Worm (Caenorhabditis elegans) whole organism, young adult: Measurements from ENCODE around the gene mdmh-35.

Source experiments
- B0261.1 ChIP-seq: sonication (generic microtip); optimal IDR thresholded peaks from 2 replicates; lab custom pipeline; 2016; ENCODE audit warnings: mild to moderate bottlenecking, missing genetic modification characterization, moderate library complexity, missing compliant biosample characterization
- B0336.3 ChIP-seq: fragments of 200-800 bp; sonication (Bioruptor generic); IDR thresholded peaks from 2 replicates; pipeline ENCODE4 v1.3.6; 2022; ENCODE audit warnings: missing genetic modification characterization, missing compliant biosample characterization
- C06A6.2 ChIP-seq: fragments of 200-800 bp; sonication (Bioruptor generic); conservative IDR thresholded peaks from 2 replicates; pipeline ENCODE4 v1.3.6; 2022; ENCODE audit warnings: missing genetic modification characterization, missing compliant biosample characterization
- F10E7.11 ChIP-seq: sonication (generic microtip); optimal IDR thresholded peaks from 2 replicates; lab custom pipeline; 2017; ENCODE audit warnings: mild to moderate bottlenecking, missing genetic modification characterization, moderate library complexity, missing compliant biosample characterization
- F23B12.7 ChIP-seq: sonication (generic microtip); optimal IDR thresholded peaks from 2 replicates; lab custom pipeline; 2017; ENCODE audit warnings: missing genetic modification characterization, mild to moderate bottlenecking, missing compliant biosample characterization, antibody characterized with exemption, moderate library complexity; ENCODE audit not compliant: insufficient read depth
- F33H1.4 ChIP-seq: fragments of 200-800 bp; sonication (Bioruptor generic); IDR thresholded peaks from 2 replicates; pipeline ENCODE4 v1.3.6; 2022; ENCODE audit warnings: missing genetic modification reagents, missing genetic modification characterization, missing compliant biosample characterization
- F55B11.4 ChIP-seq: sonication (generic microtip); optimal IDR thresholded peaks from 2 replicates; lab custom pipeline; 2016; ENCODE audit warnings: missing compliant biosample characterization, missing genetic modification characterization, borderline replicate concordance; ENCODE audit not compliant: insufficient read depth
- F57A8.1 ChIP-seq: fragments of 200-800 bp; sonication (Bioruptor generic); optimal IDR thresholded peaks from 2 replicates; lab custom pipeline; 2018; ENCODE audit warnings: mild to moderate bottlenecking, missing genetic modification characterization, moderate library complexity, missing compliant biosample characterization
- T07F8.4 ChIP-seq: sonication (generic microtip); optimal IDR thresholded peaks from 2 replicates; lab custom pipeline; 2016; ENCODE audit warnings: mild to moderate bottlenecking, missing genetic modification characterization, moderate library complexity, missing compliant biosample characterization
- T26A5.8 ChIP-seq: sonication (generic microtip); optimal IDR thresholded peaks from 2 replicates; lab custom pipeline; 2016; ENCODE audit warnings: missing genetic modification characterization, missing compliant biosample characterization
- Y53F4B.3 ChIP-seq: fragments of 200-800 bp; sonication (Bioruptor generic); IDR thresholded peaks from 2 replicates; pipeline ENCODE4 v1.3.6; 2022; ENCODE audit warnings: missing genetic modification reagents, missing genetic modification characterization, missing compliant biosample characterization
- ZK185.1 ChIP-seq: sonication (generic microtip); optimal IDR thresholded peaks from 2 replicates; lab custom pipeline; 2016; ENCODE audit warnings: mild to moderate bottlenecking, missing genetic modification characterization, missing compliant biosample characterization; ENCODE audit not compliant: poor library complexity, severe bottlenecking
- akir-1 ChIP-seq: fragments of 200-800 bp; sonication (Bioruptor generic); optimal IDR thresholded peaks from 2 replicates; lab custom pipeline; 2018; ENCODE audit warnings: mild to moderate bottlenecking, missing genetic modification characterization, moderate library complexity, missing compliant biosample characterization
- aptf-3 ChIP-seq: fragments of 200-800 bp; sonication (Bioruptor generic); IDR thresholded peaks from 2 replicates; pipeline ENCODE4 v1.3.6; 2022; ENCODE audit warnings: missing genetic modification characterization, missing compliant biosample characterization
- atf-7 ChIP-seq: sonication (generic microtip); optimal IDR thresholded peaks from 2 replicates; lab custom pipeline; 2017; ENCODE audit warnings: mild to moderate bottlenecking, missing genetic modification characterization, missing compliant biosample characterization
- athp-1 ChIP-seq: sonication (generic microtip); optimal IDR thresholded peaks from 2 replicates; lab custom pipeline; 2017; ENCODE audit warnings: mild to moderate bottlenecking, missing genetic modification characterization, missing compliant biosample characterization
- bed-2 ChIP-seq: fragments of 200-800 bp; sonication (Bioruptor generic); IDR thresholded peaks from 2 replicates; pipeline ENCODE4 v1.3.6; 2022; ENCODE audit warnings: missing genetic modification reagents, missing genetic modification characterization, missing compliant biosample characterization
- ccch-3 ChIP-seq: fragments of 200-800 bp; sonication (Bioruptor generic); optimal IDR thresholded peaks from 2 replicates; lab custom pipeline; 2018; ENCODE audit warnings: mild to moderate bottlenecking, missing genetic modification characterization, missing compliant biosample characterization
- ceh-58 ChIP-seq: fragments of 200-800 bp; sonication (Bioruptor generic); IDR thresholded peaks from 2 replicates; pipeline ENCODE4 v1.3.6; 2022; ENCODE audit warnings: missing genetic modification characterization, missing compliant biosample characterization
- ceh-79 ChIP-seq: sonication (generic microtip); optimal IDR thresholded peaks from 2 replicates; lab custom pipeline; 2017; ENCODE audit warnings: mild to moderate bottlenecking, missing genetic modification characterization, missing compliant biosample characterization
- ceh-91 ChIP-seq: fragments of 200-800 bp; sonication (Bioruptor generic); IDR thresholded peaks from 2 replicates; pipeline ENCODE4 v1.3.6; 2022; ENCODE audit warnings: missing genetic modification reagents, missing genetic modification characterization, missing compliant biosample characterization
- die-1 ChIP-seq: sonication (generic microtip); optimal IDR thresholded peaks from 2 replicates; lab custom pipeline; 2016; ENCODE audit warnings: missing genotype, mild to moderate bottlenecking, missing genetic modification characterization, missing compliant biosample characterization
- dpff-1 ChIP-seq: sonication (generic microtip); optimal IDR thresholded peaks from 2 replicates; lab custom pipeline; 2017; ENCODE audit warnings: mild to moderate bottlenecking, missing genetic modification characterization, missing compliant biosample characterization
- dpl-1 ChIP-seq: fragments of 150-350 bp; optimal IDR thresholded peaks from 2 replicates; lab custom pipeline; 2014; ENCODE audit warnings: missing biosample characterization, missing genetic modification reagents, missing genetic modification characterization
- egl-18 ChIP-seq: fragments of 200-800 bp; sonication (Bioruptor generic); IDR thresholded peaks from 2 replicates; pipeline ENCODE4 v1.3.6; 2022; ENCODE audit warnings: missing genetic modification reagents, missing genetic modification characterization, missing compliant biosample characterization
- egl-44 ChIP-seq: fragments of 200-800 bp; sonication (Bioruptor generic); IDR thresholded peaks from 2 replicates; pipeline ENCODE4 v1.3.6; 2022; ENCODE audit warnings: missing genetic modification reagents, missing genetic modification characterization, missing compliant biosample characterization
- egrh-3 ChIP-seq: fragments of 200-800 bp; sonication (Bioruptor generic); IDR thresholded peaks from 2 replicates; pipeline ENCODE4 v1.3.6; 2022; ENCODE audit warnings: missing genetic modification reagents, missing genetic modification characterization, missing compliant biosample characterization
- ets-4 ChIP-seq: fragments of 200-800 bp; sonication (Bioruptor generic); optimal IDR thresholded peaks from 2 replicates; lab custom pipeline; 2018; ENCODE audit warnings: mild to moderate bottlenecking, missing genetic modification characterization, missing compliant biosample characterization
- gei-17 ChIP-seq: fragments of 200-800 bp; sonication (Bioruptor generic); optimal IDR thresholded peaks from 2 replicates; lab custom pipeline; 2018; ENCODE audit warnings: mild to moderate bottlenecking, missing genetic modification characterization, missing compliant biosample characterization
- hlh-12 ChIP-seq: sonication (generic microtip); optimal IDR thresholded peaks from 2 replicates; lab custom pipeline; 2016; ENCODE audit warnings: missing genetic modification characterization, missing compliant biosample characterization
- hmg-20 ChIP-seq: fragments of 200-800 bp; sonication (Bioruptor generic); IDR thresholded peaks from 2 replicates; pipeline ENCODE4 v1.3.6; 2022; ENCODE audit warnings: missing genetic modification reagents, missing genetic modification characterization, missing compliant biosample characterization
- lsl-1 ChIP-seq: fragments of 200-800 bp; sonication (Bioruptor generic); optimal IDR thresholded peaks from 2 replicates; lab custom pipeline; 2018; ENCODE audit warnings: mild to moderate bottlenecking, missing genetic modification characterization, moderate library complexity, missing compliant biosample characterization
- madf-10 ChIP-seq: sonication (generic microtip); optimal IDR thresholded peaks from 2 replicates; lab custom pipeline; 2016; ENCODE audit warnings: mild to moderate bottlenecking, missing genetic modification characterization, missing compliant biosample characterization
- nhr-27 ChIP-seq: fragments of 200-800 bp; sonication (Bioruptor generic); optimal IDR thresholded peaks from 2 replicates; lab custom pipeline; 2018; ENCODE audit warnings: mild to moderate bottlenecking, missing genetic modification characterization, moderate library complexity, missing compliant biosample characterization
- nhr-80 ChIP-seq: sonication (generic microtip); optimal IDR thresholded peaks from 2 replicates; lab custom pipeline; 2016; ENCODE audit warnings: missing genetic modification characterization, missing compliant biosample characterization
- pbrm-1 ChIP-seq: fragments of 200-800 bp; sonication (Bioruptor generic); IDR thresholded peaks from 2 replicates; pipeline ENCODE4 v1.3.6; 2022; ENCODE audit warnings: missing genetic modification reagents, missing genetic modification characterization, missing compliant biosample characterization
- pha-4 ChIP-seq: fragments of 150-350 bp; sonication (generic microtip); optimal IDR thresholded peaks from 2 replicates; lab custom pipeline; 2014; ENCODE audit warnings: missing biosample characterization, missing genetic modification reagents, missing genetic modification characterization
- rcor-1 ChIP-seq: fragments of 200-800 bp; sonication (Bioruptor generic); IDR thresholded peaks from 2 replicates; pipeline ENCODE4 v1.3.6; 2022; ENCODE audit warnings: missing genetic modification reagents, missing genetic modification characterization, missing compliant biosample characterization
- rpc-1 ChIP-seq, 2 experiments: fragments of 150-350 bp in 1 of 2; sonication (generic microtip) in 1 of 2; optimal IDR thresholded peaks; 2 replicates each; lab custom pipeline; 2014 to 2018; ENCODE audit warnings: missing biosample characterization in 1 of 2, missing genetic modification characterization in 1 of 2, missing genetic modification reagents in 1 of 2, missing genotype in 1 of 2
- snpc-4 ChIP-seq, 5 experiments: fragments of 150-350 bp in 1 of 5; sonication (generic microtip) in 4 of 5; optimal IDR thresholded peaks; 2 replicates each; lab custom pipeline; 2014 to 2018; ENCODE audit warnings: missing genetic modification characterization in 5 of 5, missing biosample characterization in 3 of 5, antibody characterized with exemption in 2 of 5, mild to moderate bottlenecking in 2 of 5, missing compliant biosample characterization in 2 of 5, missing genotype in 2 of 5, moderate library complexity in 2 of 5, missing genetic modification reagents in 1 of 5
- sptf-2 ChIP-seq: fragments of 200-800 bp; sonication (Bioruptor generic); optimal IDR thresholded peaks from 2 replicates; lab custom pipeline; 2018; ENCODE audit warnings: mild to moderate bottlenecking, missing genetic modification characterization, missing compliant biosample characterization
- tbx-9 ChIP-seq: sonication (generic microtip); optimal IDR thresholded peaks from 2 replicates; lab custom pipeline; 2016; ENCODE audit warnings: borderline replicate concordance, missing genetic modification characterization, inconsistent platforms, missing compliant biosample characterization
- zfh-2 ChIP-seq: fragments of 200-800 bp; sonication (Bioruptor generic); conservative IDR thresholded peaks from 2 replicates; pipeline ENCODE4 v1.3.6; 2022; ENCODE audit warnings: missing genetic modification reagents, missing genetic modification characterization, missing compliant biosample characterization
- ztf-22 ChIP-seq: fragments of 200-800 bp; sonication (Bioruptor generic); optimal IDR thresholded peaks from 2 replicates; lab custom pipeline; 2018; ENCODE audit warnings: mild to moderate bottlenecking, missing genetic modification characterization, moderate library complexity, missing compliant biosample characterization
- ztf-25 ChIP-seq: fragments of 200-800 bp; sonication (Bioruptor generic); IDR thresholded peaks from 2 replicates; pipeline ENCODE4 v1.3.6; 2022; ENCODE audit warnings: missing genetic modification reagents, missing genetic modification characterization, missing compliant biosample characterization
- ztf-26 ChIP-seq: sonication (generic microtip); optimal IDR thresholded peaks from 2 replicates; lab custom pipeline; 2017; ENCODE audit warnings: missing genetic modification characterization, missing compliant biosample characterization
- ztf-28 ChIP-seq: fragments of 200-800 bp; sonication (Bioruptor generic); IDR thresholded peaks from 2 replicates; pipeline ENCODE4 v1.3.6; 2022; ENCODE audit warnings: missing genetic modification reagents, missing genetic modification characterization, missing compliant biosample characterization
- ztf-3 ChIP-seq: fragments of 200-800 bp; sonication (Bioruptor generic); optimal IDR thresholded peaks from 2 replicates; lab custom pipeline; 2018; ENCODE audit warnings: mild to moderate bottlenecking, missing genetic modification characterization, missing compliant biosample characterization

The mdmh-35 gene

ce11 chrII:7860221-7860928 lies 4.9 kb upstream of the mdmh-35 start, which contains the start of gene lin-5 (continued):
- TF ChIP-seq madf-10 (no peak), C06A6.2 (GFP tag; lab: Robert Waterston, UW) (no peak), F33H1.4 (GFP tag; lab: Robert Waterston, UW) (peak; percentile 91), lsl-1 (GFP tag; lab: Kevin White, UChicago) (peak; percentile 93), atf-7 (tag; lab: Kevin White, UChicago) (no peak), dpff-1 (tag; lab: Kevin White, UChicago) (no peak), ztf-28 (GFP tag; lab: Robert Waterston, UW) (no peak), ztf-26 (no peak), T26A5.8 (no peak), B0261.1 (tag; lab: Kevin White, UChicago) (no peak), ztf-3 (GFP tag; lab: Kevin White, UChicago) (no peak), T07F8.4 (tag; lab: Kevin White, UChicago) (no peak), nhr-27 (tag; lab: Kevin White, UChicago) (no peak), ccch-3 (GFP tag; lab: Kevin White, UChicago) (no peak), akir-1 (GFP tag; lab: Kevin White, UChicago) (no peak), sptf-2 (GFP tag; lab: Kevin White, UChicago) (no peak), F57A8.1 (GFP tag; lab: Kevin White, UChicago) (no peak), ZK185.1 (no peak), ceh-91 (GFP tag; lab: Robert Waterston, UW) (peak; percentile 91), dpl-1 (GFP tag; lab: Kevin White, UChicago) (peak; percentile 80), hlh-12 (tag; lab: Kevin White, UChicago) (no peak), gei-17 (GFP tag; lab: Kevin White, UChicago) (no peak), F10E7.11 (tag; lab: Kevin White, UChicago) (no peak), egl-44 (no peak), zfh-2 (GFP tag; lab: Robert Waterston, UW) (no peak), pha-4 (tag; lab: Kevin White, UChicago) (no peak), hmg-20 (no peak), ets-4 (no peak), snpc-4 (GFP tag; optimal IDR thresholded peaks at IDR 0.05; lab: Kevin White, UChicago) (no peak), snpc-4 (tag; optimal IDR thresholded peaks at IDR 0.05; lab: Kevin White, UChicago) (peak in 2 of 4 experiments; percentile 14 to 43), ceh-79 (tag; lab: Kevin White, UChicago) (no peak), athp-1 (no peak), ztf-22 (no peak), bed-2 (GFP tag; lab: Robert Waterston, UW) (no peak), pbrm-1 (GFP tag; lab: Robert Waterston, UW) (no peak), ceh-58 (no peak), rpc-1 (optimal IDR thresholded peaks at IDR 0.05; lab: Kevin White, UChicago) (no peak), rpc-1 (tag; optimal IDR thresholded peaks at IDR 0.05; lab: Kevin White, UChicago) (no peak), Y53F4B.3 (no peak), ztf-25 (no peak), tbx-9 (no peak), nhr-80 (tag; lab: Kevin White, UChicago) (no peak), egrh-3 (GFP tag; lab: Robert Waterston, UW) (no peak), F55B11.4 (no peak), rcor-1 (GFP tag; lab: Robert Waterston, UW) (peak; percentile 74), egl-18 (GFP tag; lab: Robert Waterston, UW) (no peak), B0336.3 (GFP tag; lab: Robert Waterston, UW) (peak; percentile 71; the same call in 1 of the 2 replicates), F23B12.7 (tag; lab: Kevin White, UChicago) (no peak), aptf-3 (no peak), die-1 (no peak)
